Worm (Caenorhabditis elegans) whole organism, late embryonic: ENCODE data around the gene clec-71.

ENCODE experiments used
- ama-1 ChIP-seq: fragments of 150-350 bp; optimal IDR thresholded peaks from 2 replicates; lab custom pipeline; 2014
- nhr-11 ChIP-seq: fragments of 150-350 bp; optimal IDR thresholded peaks from 2 replicates; lab custom pipeline; 2014; ENCODE audit warnings: missing biosample characterization, missing genetic modification characterization
- pax-1 ChIP-seq: fragments of 150-350 bp; optimal IDR thresholded peaks from 2 replicates; lab custom pipeline; 2014; ENCODE audit warnings: missing biosample characterization, missing genetic modification characterization
- tbx-2 ChIP-seq: sonication (generic microtip); optimal IDR thresholded peaks from 2 replicates; lab custom pipeline; 2016; ENCODE audit warnings: missing genetic modification characterization, missing compliant biosample characterization

DNA sequence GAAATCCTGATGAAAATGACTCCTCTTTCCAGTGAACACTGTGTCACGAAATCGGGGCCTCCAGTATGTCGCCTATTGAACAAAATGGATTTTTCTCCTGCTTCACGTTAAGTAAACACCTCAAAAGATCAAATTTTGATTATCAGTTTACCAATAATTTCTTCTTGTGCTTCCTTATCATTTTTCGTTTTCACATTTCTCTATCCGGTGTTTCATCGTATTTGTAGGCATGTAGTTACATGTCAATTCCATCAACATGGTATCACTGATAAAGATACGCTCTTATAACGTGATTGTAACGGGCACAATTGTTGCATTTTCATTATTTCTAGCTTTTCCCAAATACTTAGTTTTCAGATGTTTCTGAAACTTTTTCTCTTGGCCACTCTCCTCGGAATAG is 7.2 kb downstream of the clec-71 start, which contains the start of gene clec-72:
- TF ChIP-seq pax-1 (tag; lab: Kevin White, UChicago) (no peak), nhr-11 (no peak), tbx-2 (tag; lab: Kevin White, UChicago) (no peak), ama-1 (lab: Kevin White, UChicago) (no peak)
